Fruit fly (Drosophila melanogaster) whole organism, wandering third instar larva: ENCODE results near the gene CG33271.
"Not testable (repeated sequence)": the region's sequence is repeated elsewhere in the genome, so short reads cannot be mapped to it uniquely, and the experiment has no call there.

Experiments used
- fru ChIP-seq: fragments of 200-800 bp; sonication (Bioruptor generic); optimal IDR thresholded peaks from 3 replicates; lab custom pipeline; 2016; ENCODE audit warnings: missing biosample characterization, mild to moderate bottlenecking, missing genetic modification characterization
- h ChIP-seq: fragments of 200-800 bp; sonication (Bioruptor generic); optimal IDR thresholded peaks from 3 replicates; lab custom pipeline; 2016; ENCODE audit warnings: missing biosample characterization, mild to moderate bottlenecking, missing genetic modification characterization

DNA sequence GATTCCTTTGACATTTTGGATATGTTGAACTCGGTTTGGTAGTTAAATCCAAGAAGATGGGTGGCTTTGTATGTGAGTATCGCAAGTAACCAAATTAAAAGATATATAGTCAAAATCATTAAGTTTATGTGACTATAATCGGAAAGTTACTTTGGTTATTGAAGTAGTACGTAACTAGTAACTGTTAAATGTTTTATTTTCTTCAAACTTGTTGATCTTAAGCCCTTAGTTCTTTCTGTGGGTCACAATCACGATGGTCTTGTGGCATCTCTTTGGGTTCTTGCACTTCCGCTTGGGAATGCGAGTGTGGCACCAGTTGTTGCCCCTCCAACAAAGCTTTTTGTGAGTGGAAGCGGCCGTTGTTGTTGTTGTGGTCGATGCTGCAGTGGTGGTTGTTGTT, 351 bp downstream of the CG33271 start, which contains the start of gene CG33489:
- TF ChIP-seq fru, h (GFP tag; lab: Kevin White, UChicago): not testable (repeated sequence)
